Fruit fly (Drosophila melanogaster) whole organism, embryonic: Measurements from ENCODE around the gene CG12728.

Experiments used
- Blimp-1 ChIP-seq: fragments of 200-800 bp; sonication (Bioruptor generic); optimal IDR thresholded peaks from 3 replicates; lab custom pipeline; 2018; ENCODE audit warnings: missing biosample characterization, missing genetic modification characterization, mild to moderate bottlenecking, moderate library complexity, missing genetic modification reagents
- CG10959 ChIP-seq: fragments of 200-800 bp; sonication (Bioruptor generic); IDR thresholded peaks from 2 replicates; pipeline ENCODE4 v1.3.6; 2022; ENCODE audit warnings: missing biosample characterization, missing genetic modification characterization
- CG12219 ChIP-seq: fragments of 200-800 bp; sonication (Bioruptor generic); optimal IDR thresholded peaks from 3 replicates; lab custom pipeline; 2018; ENCODE audit warnings: missing biosample characterization, mild to moderate bottlenecking, missing genetic modification characterization
- CG14014 ChIP-seq: fragments of 200-800 bp; sonication (Bioruptor generic); IDR thresholded peaks from 2 replicates; pipeline ENCODE4 v1.3.6; 2022; ENCODE audit warnings: missing biosample characterization, missing genetic modification characterization
- CG14667 ChIP-seq: fragments of 200-800 bp; sonication (Bioruptor generic); IDR thresholded peaks from 2 replicates; pipeline ENCODE4 v1.3.6; 2022; ENCODE audit warnings: missing biosample characterization, missing genetic modification characterization
- CG18262 ChIP-seq: fragments of 200-800 bp; optimal IDR thresholded peaks from 3 replicates; lab custom pipeline; 2019; ENCODE audit warnings: missing biosample characterization, mild to moderate bottlenecking, missing genetic modification characterization, moderate library complexity
- CG1832 ChIP-seq: fragments of 200-800 bp; sonication (Bioruptor generic); optimal IDR thresholded peaks from 2 replicates; lab custom pipeline; 2017; ENCODE audit warnings: missing biosample characterization, mild to moderate bottlenecking, missing genetic modification characterization, inconsistent platforms
- CG2889 ChIP-seq: fragments of 200-800 bp; sonication (Bioruptor generic); IDR thresholded peaks from 3 replicates; pipeline ENCODE4 v1.3.6; 2022; ENCODE audit warnings: missing biosample characterization, missing genetic modification characterization
- CG30403 ChIP-seq: fragments of 200-800 bp; sonication (Bioruptor generic); optimal IDR thresholded peaks from 3 replicates; lab custom pipeline; 2016; ENCODE audit warnings: missing biosample characterization, missing genetic modification characterization
- CG31224 ChIP-seq: fragments of 200-800 bp; sonication (Bioruptor generic); IDR thresholded peaks from 2 replicates; pipeline ENCODE4 v1.3.6; 2022; ENCODE audit warnings: missing biosample characterization, missing genetic modification characterization
- CG3281 ChIP-seq: fragments of 200-800 bp; sonication (Bioruptor generic); optimal IDR thresholded peaks from 3 replicates; lab custom pipeline; 2017; ENCODE audit warnings: missing biosample characterization, mild to moderate bottlenecking, missing genetic modification characterization
- CG34376 ChIP-seq: fragments of 200-800 bp; sonication (Bioruptor generic); optimal IDR thresholded peaks from 2 replicates; lab custom pipeline; 2018; ENCODE audit warnings: missing biosample characterization, mild to moderate bottlenecking, missing genetic modification characterization
- CG3847 ChIP-seq: fragments of 200-800 bp; sonication (Bioruptor generic); IDR thresholded peaks from 2 replicates; pipeline ENCODE4 v1.3.6; 2022; ENCODE audit warnings: missing biosample characterization, missing genetic modification characterization
- CG3995 ChIP-seq: fragments of 200-800 bp; sonication (Bioruptor generic); optimal IDR thresholded peaks from 3 replicates; lab custom pipeline; 2016; ENCODE audit warnings: missing biosample characterization, missing genetic modification characterization
- CG4360 ChIP-seq: fragments of 200-800 bp; sonication (Bioruptor generic); IDR thresholded peaks from 2 replicates; pipeline ENCODE4 v1.3.6; 2022; ENCODE audit warnings: missing biosample characterization, missing genetic modification characterization
- CG4617 ChIP-seq: fragments of 200-800 bp; sonication (Bioruptor generic); optimal IDR thresholded peaks from 3 replicates; lab custom pipeline; 2016; ENCODE audit warnings: missing biosample characterization, missing genetic modification characterization, borderline replicate concordance
- CG5245 ChIP-seq: fragments of 200-800 bp; sonication (Bioruptor generic); optimal IDR thresholded peaks from 3 replicates; lab custom pipeline; 2016; ENCODE audit warnings: missing biosample characterization, missing genetic modification characterization
- CG6689 ChIP-seq: fragments of 200-800 bp; sonication (Bioruptor generic); IDR thresholded peaks from 2 replicates; pipeline ENCODE4 v1.3.6; 2022; ENCODE audit warnings: missing biosample characterization, missing genetic modification characterization
- CG6791 ChIP-seq: fragments of 200-800 bp; sonication (Bioruptor generic); IDR thresholded peaks from 3 replicates; pipeline ENCODE4 v1.3.6; 2022; ENCODE audit warnings: missing biosample characterization, missing genetic modification characterization; ENCODE audit not compliant: partially characterized antibody
- CG7839 ChIP-seq: fragments of 200-800 bp; sonication (Bioruptor generic); optimal IDR thresholded peaks from 3 replicates; lab custom pipeline; 2018; ENCODE audit warnings: missing biosample characterization, mild to moderate bottlenecking, missing genetic modification characterization, moderate library complexity
- HLH3B ChIP-seq: fragments of 200-800 bp; sonication (Bioruptor generic); IDR thresholded peaks from 2 replicates; pipeline ENCODE4 v1.3.6; 2022; ENCODE audit warnings: missing biosample characterization, missing genetic modification characterization
- Hmr ChIP-seq: fragments of 200-800 bp; sonication (Bioruptor generic); optimal IDR thresholded peaks from 3 replicates; lab custom pipeline; 2017; ENCODE audit warnings: mild to moderate bottlenecking, missing biosample characterization, missing genetic modification reagents, missing genetic modification characterization
- Hr51 ChIP-seq, 2 experiments: fragments of 200-800 bp; sonication (Bioruptor generic); optimal IDR thresholded peaks; 2 replicates in 1 of 2; 3 replicates in 1 of 2; lab custom pipeline; 2016 to 2018; ENCODE audit warnings: missing biosample characterization in 2 of 2, missing genetic modification characterization in 2 of 2, mild to moderate bottlenecking in 1 of 2, moderate library complexity in 1 of 2
- Kr ChIP-seq: fragments of 200-800 bp; sonication (Bioruptor generic); optimal IDR thresholded peaks from 2 replicates; lab custom pipeline; 2017; ENCODE audit warnings: missing biosample characterization, mild to moderate bottlenecking, missing genetic modification characterization
- Mad ChIP-seq: fragments of 200-800 bp; sonication (Bioruptor generic); optimal IDR thresholded peaks from 2 replicates; lab custom pipeline; 2016; ENCODE audit warnings: missing biosample characterization, missing genetic modification characterization
- Meics ChIP-seq: fragments of 200-800 bp; sonication (Bioruptor generic); optimal IDR thresholded peaks from 2 replicates; lab custom pipeline; 2017; ENCODE audit warnings: missing biosample characterization, mild to moderate bottlenecking, missing genetic modification characterization
- Oaz ChIP-seq: fragments of 200-800 bp; sonication (Bioruptor generic); IDR thresholded peaks from 2 replicates; pipeline ENCODE4 v1.3.6; 2022; ENCODE audit warnings: missing biosample characterization, missing genetic modification characterization
- Ssrp ChIP-seq: fragments of 200-800 bp; sonication (Bioruptor generic); optimal IDR thresholded peaks from 2 replicates; lab custom pipeline; 2018; ENCODE audit warnings: missing biosample characterization, mild to moderate bottlenecking, missing genetic modification characterization, moderate library complexity
- Xrp1 ChIP-seq: fragments of 200-800 bp; sonication (Bioruptor generic); IDR thresholded peaks from 2 replicates; pipeline ENCODE4 v1.3.6; 2022; ENCODE audit warnings: missing biosample characterization, missing genetic modification characterization
- bsh ChIP-seq, 2 experiments: fragments of 200-800 bp; sonication (Bioruptor generic); optimal IDR thresholded peaks; 2 replicates each; lab custom pipeline; 2017 to 2018; ENCODE audit warnings: mild to moderate bottlenecking in 2 of 2, missing biosample characterization in 2 of 2, missing genetic modification characterization in 2 of 2, moderate library complexity in 1 of 2
- cg ChIP-seq: fragments of 200-800 bp; sonication (Bioruptor generic); optimal IDR thresholded peaks from 3 replicates; lab custom pipeline; 2019; ENCODE audit warnings: missing biosample characterization, mild to moderate bottlenecking, missing genetic modification characterization, moderate library complexity
- crol ChIP-seq: fragments of 200-800 bp; sonication (Bioruptor generic); IDR thresholded peaks from 2 replicates; pipeline ENCODE4 v1.3.6; 2022; ENCODE audit warnings: missing biosample characterization, missing genetic modification characterization
- gt ChIP-seq: fragments of 200-800 bp; sonication (Bioruptor generic); IDR thresholded peaks from 2 replicates; pipeline ENCODE4 v1.3.6; 2022; ENCODE audit warnings: missing biosample characterization, missing genetic modification characterization
- ham ChIP-seq: fragments of 200-800 bp; sonication (Bioruptor generic); IDR thresholded peaks from 2 replicates; pipeline ENCODE4 v1.3.6; 2022; ENCODE audit warnings: missing biosample characterization, missing genetic modification characterization
- lilli ChIP-seq: fragments of 200-800 bp; sonication (Bioruptor generic); optimal IDR thresholded peaks from 3 replicates; lab custom pipeline; 2016; ENCODE audit warnings: missing biosample characterization, missing genetic modification characterization
- lola ChIP-seq, 3 experiments: fragments of >200 bp in 2 of 3; fragments of 200-800 bp in 1 of 3; sonication (Bioruptor generic) in 1 of 3; optimal IDR thresholded peaks; 2 replicates each; lab custom pipeline; 2017 to 2019; ENCODE audit warnings: missing biosample characterization in 3 of 3, missing genetic modification characterization in 3 of 3, mild to moderate bottlenecking in 1 of 3, moderate library complexity in 1 of 3
- nmo ChIP-seq: fragments of 200-800 bp; sonication (Bioruptor generic); optimal IDR thresholded peaks from 2 replicates; lab custom pipeline; 2018; ENCODE audit warnings: missing biosample characterization, mild to moderate bottlenecking, missing genetic modification characterization, moderate library complexity
- onecut ChIP-seq: fragments of 200-800 bp; sonication (Bioruptor generic); IDR thresholded peaks from 2 replicates; pipeline ENCODE4 v1.3.6; 2022; ENCODE audit warnings: missing biosample characterization, missing genetic modification characterization
- pb ChIP-seq: fragments of 200-800 bp; sonication (Bioruptor generic); optimal IDR thresholded peaks from 3 replicates; lab custom pipeline; 2016; ENCODE audit warnings: missing biosample characterization, missing genetic modification characterization
- prd ChIP-seq, 3 experiments: fragments of >200 bp in 2 of 3; fragments of 200-800 bp in 1 of 3; sonication (Bioruptor generic) in 1 of 3; optimal IDR thresholded peaks in 2 of 3; IDR thresholded peaks in 1 of 3; 2 replicates in 2 of 3; 3 replicates in 1 of 3; pipeline versions ENCODE4 v1.3.6 to Lab custom; 2017 to 2022; ENCODE audit warnings: missing biosample characterization in 1 of 3, missing genetic modification characterization in 1 of 3
- pum ChIP-seq: fragments of 200-800 bp; sonication (Bioruptor generic); optimal IDR thresholded peaks from 2 replicates; lab custom pipeline; 2016; ENCODE audit warnings: missing biosample characterization, missing genetic modification characterization
- row ChIP-seq: fragments of 200-800 bp; sonication (Bioruptor generic); IDR thresholded peaks from 3 replicates; pipeline ENCODE4 v1.3.6; 2022; ENCODE audit warnings: missing biosample characterization, missing genetic modification characterization
- sens ChIP-seq: fragments of 200-800 bp; sonication (Bioruptor generic); peaks from one replicate; lab custom pipeline; 2016; ENCODE audit warnings: missing biosample characterization, missing genetic modification characterization
- sima ChIP-seq: fragments of 200-800 bp; sonication (Bioruptor generic); optimal IDR thresholded peaks from 2 replicates; lab custom pipeline; 2016; ENCODE audit warnings: missing biosample characterization, missing genetic modification characterization
- tap ChIP-seq: fragments of 200-800 bp; optimal IDR thresholded peaks from 3 replicates; lab custom pipeline; 2019; ENCODE audit warnings: missing biosample characterization, mild to moderate bottlenecking, missing genetic modification characterization, moderate library complexity
- tgo ChIP-seq: fragments of 200-800 bp; sonication (Bioruptor generic); IDR thresholded peaks from 3 replicates; pipeline ENCODE4 v1.3.6; 2022; ENCODE audit warnings: missing biosample characterization, missing genetic modification characterization
- zfh1 ChIP-seq: fragments of 200-800 bp; sonication (Bioruptor generic); IDR thresholded peaks from 3 replicates; pipeline ENCODE4 v1.3.6; 2022; ENCODE audit warnings: missing biosample characterization, missing genetic modification characterization

Gene CG12728

dm6 chrX:5924378-5924777 is 18.0 kb upstream of the CG12728 start (continued):
- TF ChIP-seq cg (GFP tag; lab: Kevin White, UChicago): no peak
- TF ChIP-seq CG6689 (GFP tag; lab: Robert Waterston, UW): 0 out of 2 replicates have a peak, but pooled peaks have one; percentile 14

DNA sequence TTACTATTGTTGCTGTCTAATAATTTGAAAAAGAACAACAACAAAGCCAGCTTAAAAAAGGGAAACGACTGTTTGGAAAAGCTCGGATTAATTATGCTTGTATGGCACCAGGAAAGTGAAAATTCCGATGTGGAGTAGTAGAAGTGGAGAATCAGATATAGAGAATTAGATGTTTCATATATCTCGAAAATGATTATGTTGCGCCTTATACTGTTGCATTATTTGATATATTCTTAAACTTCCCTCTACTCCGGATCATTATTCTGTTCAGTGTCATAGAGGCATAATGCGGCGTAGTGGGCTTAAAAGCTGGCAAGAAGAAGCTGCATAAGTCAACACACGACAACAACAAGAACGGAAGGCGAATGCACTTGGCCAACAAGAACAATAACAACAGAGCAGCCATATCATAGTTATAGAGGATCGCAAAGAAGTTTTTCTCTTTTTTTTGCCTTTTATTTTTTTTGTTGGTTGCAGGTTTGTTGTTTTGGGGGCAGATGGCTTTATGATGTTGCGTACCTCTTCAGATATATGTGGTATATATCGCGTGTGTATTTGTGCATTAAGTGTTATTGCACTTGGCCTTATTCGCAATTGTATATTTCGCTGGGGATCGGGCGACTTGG is 16.5 kb upstream of the CG12728 start:
- TF ChIP-seq bsh (GFP tag; optimal IDR thresholded peaks at IDR 0.05; lab: Kevin White, UChicago) (peak; percentile 18 to 38), cg (GFP tag; lab: Kevin White, UChicago) (no peak), CG4617 (GFP tag; lab: Kevin White, UChicago) (no peak), CG18262 (tag; lab: Kevin White, UChicago) (peak; percentile 21), Mad (no peak), crol (GFP tag; lab: Robert Waterston, UW) (no peak), row (GFP tag; lab: Robert Waterston, UW) (peak; percentile 48), Oaz (GFP tag; lab: Robert Waterston, UW) (0 out of 2 replicates have a peak, but pooled peaks have one; percentile 16), pum (GFP tag; lab: Kevin White, UChicago) (no peak), CG2889 (GFP tag; lab: Robert Waterston, UW) (no peak), Kr (no peak), sima (GFP tag; lab: Kevin White, UChicago) (no peak), Blimp-1 (GFP tag; lab: Kevin White, UChicago) (peak; percentile 41), CG5245 (GFP tag; lab: Kevin White, UChicago) (no peak), Hr51 (GFP tag; optimal IDR thresholded peaks at IDR 0.05; lab: Kevin White, UChicago) (no peak), CG4360 (GFP tag; lab: Robert Waterston, UW) (0 out of 2 replicates have a peak, but pooled peaks have one; percentile 22), HLH3B (GFP tag; lab: Robert Waterston, UW) (peak; percentile 43), CG14667 (GFP tag; lab: Robert Waterston, UW) (no peak), Xrp1 (GFP tag; lab: Robert Waterston, UW) (peak; percentile 56), CG12219 (GFP tag; lab: Kevin White, UChicago) (peak; percentile 18), CG31224 (GFP tag; lab: Robert Waterston, UW) (no peak), lola (GFP tag; optimal IDR thresholded peaks at IDR 0.05; lab: Kevin White, UChicago) (no peak), gt (GFP tag; lab: Robert Waterston, UW) (no peak), sens (GFP tag; lab: Kevin White, UChicago) (peak; percentile 77), CG3847 (GFP tag; lab: Robert Waterston, UW) (no peak), tgo (GFP tag; lab: Robert Waterston, UW) (peak; percentile 19; the same call in 1 of the 3 replicates), nmo (no peak), CG30403 (GFP tag; lab: Kevin White, UChicago) (no peak), onecut (GFP tag; lab: Robert Waterston, UW) (0 out of 2 replicates have a peak, but pooled peaks have one; percentile 14), pb (GFP tag; lab: Kevin White, UChicago) (no peak), zfh1 (GFP tag; lab: Robert Waterston, UW) (0 out of 3 replicates have a peak, but pooled peaks have one; percentile 42), CG6791 (GFP tag; lab: Robert Waterston, UW) (no peak), CG3281 (GFP tag; lab: Kevin White, UChicago) (no peak), ham (no peak), CG7839 (tag; lab: Kevin White, UChicago) (no peak), Meics (no peak), Ssrp (peak; percentile 40), CG6689 (GFP tag; lab: Robert Waterston, UW) (peak; percentile 30), tap (tag; lab: Kevin White, UChicago) (no peak), CG34376 (GFP tag; lab: Kevin White, UChicago) (no peak), Hmr (GFP tag; lab: Kevin White, UChicago) (no peak), CG10959 (GFP tag; lab: Robert Waterston, UW) (no peak), CG3995 (no peak), prd (optimal IDR thresholded peaks at IDR 0.05; lab: Kevin White, UChicago) (no peak), prd (GFP tag; IDR thresholded peaks at IDR 0.05; lab: Robert Waterston, UW) (peak; percentile 32; the same call in 1 of the 3 replicates), CG1832 (GFP tag; lab: Kevin White, UChicago) (no peak), CG14014 (no peak), lilli (GFP tag; lab: Kevin White, UChicago) (no peak)
